Fruit fly (Drosophila melanogaster) whole organism, embryonic: ENCODE data around the gene uif.

ENCODE experiments used
- Adf1 ChIP-seq: fragments of 200-800 bp; sonication (Bioruptor generic); IDR thresholded peaks from 2 replicates; pipeline ENCODE4 v1.3.6; 2022; ENCODE audit warnings: missing biosample characterization, missing genetic modification characterization
- Atf3 ChIP-seq: fragments of 200-800 bp; sonication (Bioruptor generic); optimal IDR thresholded peaks from 3 replicates; lab custom pipeline; 2016; ENCODE audit warnings: missing biosample characterization, missing genetic modification characterization
- Atf6 ChIP-seq: fragments of 200-800 bp; sonication (Bioruptor generic); IDR thresholded peaks from 2 replicates; pipeline ENCODE4 v1.3.6; 2022; ENCODE audit warnings: missing biosample characterization, missing genetic modification characterization
- CG10147 ChIP-seq: fragments of 200-800 bp; sonication (Bioruptor generic); optimal IDR thresholded peaks from 2 replicates; lab custom pipeline; 2019; ENCODE audit warnings: missing biosample characterization, mild to moderate bottlenecking, missing genetic modification characterization, moderate library complexity
- CG10565 ChIP-seq: fragments of 200-800 bp; sonication (Bioruptor generic); optimal IDR thresholded peaks from 3 replicates; lab custom pipeline; 2016; ENCODE audit warnings: missing biosample characterization, mild to moderate bottlenecking, missing genetic modification characterization
- CG11247 ChIP-seq: fragments of 200-800 bp; sonication (Bioruptor generic); IDR thresholded peaks from 2 replicates; pipeline ENCODE4 v1.3.6; 2022; ENCODE audit warnings: missing biosample characterization, missing genetic modification characterization
- CG12104 ChIP-seq: fragments of 200-800 bp; sonication (Bioruptor generic); optimal IDR thresholded peaks from 3 replicates; lab custom pipeline; 2016; ENCODE audit warnings: missing biosample characterization, missing genetic modification characterization
- CG13296 ChIP-seq: fragments of 200-800 bp; sonication (Bioruptor generic); optimal IDR thresholded peaks from 3 replicates; lab custom pipeline; 2018; ENCODE audit warnings: missing biosample characterization, mild to moderate bottlenecking, missing genetic modification characterization
- CG14014 ChIP-seq: fragments of 200-800 bp; sonication (Bioruptor generic); IDR thresholded peaks from 2 replicates; pipeline ENCODE4 v1.3.6; 2022; ENCODE audit warnings: missing biosample characterization, missing genetic modification characterization
- CG15073 ChIP-seq: fragments of 200-800 bp; sonication (Bioruptor generic); optimal IDR thresholded peaks from 2 replicates; lab custom pipeline; 2016; ENCODE audit warnings: missing biosample characterization, missing genetic modification characterization
- CG1603 ChIP-seq: fragments of 200-800 bp; sonication (Bioruptor generic); optimal IDR thresholded peaks from 2 replicates; lab custom pipeline; 2019; ENCODE audit warnings: missing biosample characterization, mild to moderate bottlenecking, missing genetic modification characterization, moderate library complexity
- CG17328 ChIP-seq: fragments of 200-800 bp; sonication (Bioruptor generic); IDR thresholded peaks from 2 replicates; pipeline ENCODE4 v1.3.6; 2022; ENCODE audit warnings: missing biosample characterization, missing genetic modification characterization
- CG2678 ChIP-seq: fragments of 200-800 bp; sonication (Bioruptor generic); optimal IDR thresholded peaks from 3 replicates; lab custom pipeline; 2019; ENCODE audit warnings: missing biosample characterization, mild to moderate bottlenecking, missing genetic modification characterization, moderate library complexity
- CG30403 ChIP-seq: fragments of 200-800 bp; sonication (Bioruptor generic); optimal IDR thresholded peaks from 3 replicates; lab custom pipeline; 2016; ENCODE audit warnings: missing biosample characterization, missing genetic modification characterization
- CG32532 ChIP-seq: fragments of 200-800 bp; sonication (Bioruptor generic); IDR thresholded peaks from 2 replicates; pipeline ENCODE4 v1.3.6; 2022; ENCODE audit warnings: missing biosample characterization, missing genetic modification characterization
- CG32767 ChIP-seq: fragments of 200-800 bp; sonication (Bioruptor generic); IDR thresholded peaks from 2 replicates; pipeline ENCODE4 v1.3.6; 2022; ENCODE audit warnings: missing biosample characterization, missing genetic modification characterization
- CG33557 ChIP-seq: fragments of 200-800 bp; sonication (Bioruptor generic); optimal IDR thresholded peaks from 2 replicates; lab custom pipeline; 2019; ENCODE audit warnings: missing biosample characterization, mild to moderate bottlenecking, missing genetic modification characterization, moderate library complexity
- CG34376 ChIP-seq: fragments of 200-800 bp; sonication (Bioruptor generic); optimal IDR thresholded peaks from 2 replicates; lab custom pipeline; 2018; ENCODE audit warnings: missing biosample characterization, mild to moderate bottlenecking, missing genetic modification characterization
- CG4820 ChIP-seq: fragments of 200-800 bp; sonication (Bioruptor generic); optimal IDR thresholded peaks from 3 replicates; lab custom pipeline; 2016; ENCODE audit warnings: missing biosample characterization, missing genetic modification characterization
- CG6689 ChIP-seq: fragments of 200-800 bp; sonication (Bioruptor generic); IDR thresholded peaks from 2 replicates; pipeline ENCODE4 v1.3.6; 2022; ENCODE audit warnings: missing biosample characterization, missing genetic modification characterization
- CG6765 ChIP-seq: fragments of 200-800 bp; sonication (Bioruptor generic); optimal IDR thresholded peaks from 3 replicates; lab custom pipeline; 2017; ENCODE audit warnings: missing biosample characterization, mild to moderate bottlenecking, missing genetic modification characterization
- CG6854 ChIP-seq: fragments of 200-800 bp; sonication (Bioruptor generic); optimal IDR thresholded peaks from 3 replicates; lab custom pipeline; 2017; ENCODE audit warnings: missing biosample characterization, mild to moderate bottlenecking, missing genetic modification characterization
- CG7372 ChIP-seq: fragments of 200-800 bp; sonication (Bioruptor generic); IDR thresholded peaks from 2 replicates; pipeline ENCODE4 v1.3.6; 2022; ENCODE audit warnings: missing biosample characterization, missing genetic modification characterization
- CG7963 ChIP-seq: fragments of 200-800 bp; sonication (Bioruptor generic); IDR thresholded peaks from 3 replicates; pipeline ENCODE4 v1.3.6; 2022; ENCODE audit warnings: missing biosample characterization, missing genetic modification characterization; ENCODE audit not compliant: partially characterized antibody
- CG9215 ChIP-seq: fragments of 200-800 bp; sonication (Bioruptor generic); IDR thresholded peaks from 2 replicates; pipeline ENCODE4 v1.3.6; 2022; ENCODE audit warnings: missing biosample characterization, missing genetic modification characterization
- Dip3 ChIP-seq: fragments of 200-800 bp; sonication (Bioruptor generic); optimal IDR thresholded peaks from 3 replicates; lab custom pipeline; 2016; ENCODE audit warnings: missing biosample characterization, missing genetic modification characterization
- Eip74EF ChIP-seq, 2 experiments: fragments of 200-800 bp in 1 of 2; fragments of >200 bp in 1 of 2; sonication (Bioruptor generic) in 1 of 2; optimal IDR thresholded peaks; 2 replicates each; lab custom pipeline; 2017 to 2019; ENCODE audit warnings: missing biosample characterization in 2 of 2, missing genetic modification characterization in 2 of 2, mild to moderate bottlenecking in 1 of 2, moderate library complexity in 1 of 2
- Elba2 ChIP-seq: fragments of 200-800 bp; sonication (Bioruptor generic); optimal IDR thresholded peaks from 3 replicates; lab custom pipeline; 2016; ENCODE audit warnings: missing biosample characterization, missing genetic modification characterization
- HLH54F ChIP-seq: fragments of 200-800 bp; sonication (Bioruptor generic); optimal IDR thresholded peaks from 3 replicates; lab custom pipeline; 2016; ENCODE audit warnings: missing biosample characterization, missing genetic modification characterization
- Hsf ChIP-seq: fragments of 200-800 bp; sonication (Bioruptor generic); optimal IDR thresholded peaks from 3 replicates; lab custom pipeline; 2016; ENCODE audit warnings: missing biosample characterization, missing genetic modification characterization
- Ptx1 ChIP-seq: fragments of 200-800 bp; sonication (Bioruptor generic); IDR thresholded peaks from 2 replicates; pipeline ENCODE4 v1.3.6; 2022; ENCODE audit warnings: missing biosample characterization, missing genetic modification characterization
- Ravus ChIP-seq: fragments of 200-800 bp; sonication (Bioruptor generic); IDR thresholded peaks from 2 replicates; pipeline ENCODE4 v1.3.6; 2022; ENCODE audit warnings: missing biosample characterization, missing genetic modification characterization
- Sox102F ChIP-seq: fragments of 200-800 bp; sonication (Bioruptor generic); optimal IDR thresholded peaks from 2 replicates; lab custom pipeline; 2018; ENCODE audit warnings: missing biosample characterization, mild to moderate bottlenecking, missing genetic modification characterization, moderate library complexity
- Xrp1 ChIP-seq: fragments of 200-800 bp; sonication (Bioruptor generic); IDR thresholded peaks from 2 replicates; pipeline ENCODE4 v1.3.6; 2022; ENCODE audit warnings: missing biosample characterization, missing genetic modification characterization
- ato ChIP-seq: fragments of 200-800 bp; sonication (Bioruptor generic); IDR thresholded peaks from 2 replicates; pipeline ENCODE4 v1.3.6; 2022; ENCODE audit warnings: missing biosample characterization, missing genetic modification characterization; ENCODE audit not compliant: partially characterized antibody
- chinmo ChIP-seq: fragments of 200-800 bp; sonication (Bioruptor generic); IDR thresholded peaks from 4 replicates; pipeline ENCODE4 v1.3.6; 2022; ENCODE audit warnings: missing biosample characterization, missing genetic modification characterization; ENCODE audit not compliant: partially characterized antibody
- dan ChIP-seq: fragments of 200-800 bp; sonication (Bioruptor generic); IDR thresholded peaks from 2 replicates; pipeline ENCODE4 v1.3.6; 2022; ENCODE audit warnings: missing biosample characterization, missing genetic modification characterization
- en ChIP-seq: fragments of 200-800 bp; sonication (Bioruptor generic); optimal IDR thresholded peaks from 2 replicates; lab custom pipeline; 2016; ENCODE audit warnings: missing biosample characterization, missing genetic modification characterization
- fd96Cb ChIP-seq: fragments of 200-800 bp; sonication (Bioruptor generic); optimal IDR thresholded peaks from 2 replicates; lab custom pipeline; 2018; ENCODE audit warnings: missing biosample characterization, mild to moderate bottlenecking, missing genetic modification characterization, moderate library complexity
- lilli ChIP-seq: fragments of 200-800 bp; sonication (Bioruptor generic); optimal IDR thresholded peaks from 3 replicates; lab custom pipeline; 2016; ENCODE audit warnings: missing biosample characterization, missing genetic modification characterization
- mld ChIP-seq: fragments of 200-800 bp; sonication (Bioruptor generic); IDR thresholded peaks from 3 replicates; pipeline ENCODE4 v1.3.6; 2022; ENCODE audit warnings: missing biosample characterization, missing genetic modification characterization; ENCODE audit not compliant: partially characterized antibody
- oc ChIP-seq: fragments of 200-800 bp; sonication (Bioruptor generic); optimal IDR thresholded peaks from 2 replicates; lab custom pipeline; 2018; ENCODE audit warnings: missing biosample characterization, mild to moderate bottlenecking, missing genetic modification characterization, moderate library complexity
- peb ChIP-seq: fragments of 200-800 bp; sonication (Bioruptor generic); IDR thresholded peaks from 2 replicates; pipeline ENCODE4 v1.3.6; 2022; ENCODE audit warnings: missing biosample characterization, missing genetic modification characterization
- pita ChIP-seq: fragments of 200-800 bp; sonication (Bioruptor generic); optimal IDR thresholded peaks from 2 replicates; lab custom pipeline; 2017; ENCODE audit warnings: missing biosample characterization, mild to moderate bottlenecking, missing genetic modification characterization
- repo ChIP-seq: fragments of 200-800 bp; sonication (Bioruptor generic); optimal IDR thresholded peaks from 2 replicates; lab custom pipeline; 2016; ENCODE audit warnings: missing biosample characterization, missing genetic modification characterization
- rib ChIP-seq: fragments of 200-800 bp; sonication (Bioruptor generic); IDR thresholded peaks from 2 replicates; pipeline ENCODE4 v1.3.6; 2022; ENCODE audit warnings: missing biosample characterization, missing genetic modification characterization
- stc ChIP-seq: fragments of 200-800 bp; sonication (Bioruptor generic); IDR thresholded peaks from 2 replicates; pipeline ENCODE4 v1.3.6; 2022; ENCODE audit warnings: missing biosample characterization, missing genetic modification characterization
- tap ChIP-seq: fragments of 200-800 bp; optimal IDR thresholded peaks from 3 replicates; lab custom pipeline; 2019; ENCODE audit warnings: missing biosample characterization, mild to moderate bottlenecking, missing genetic modification characterization, moderate library complexity
- tx ChIP-seq: fragments of 200-800 bp; sonication (Bioruptor generic); optimal IDR thresholded peaks from 2 replicates; lab custom pipeline; 2016; ENCODE audit warnings: missing biosample characterization, missing genetic modification characterization
- vfl ChIP-seq: fragments of 200-800 bp; sonication (Bioruptor generic); optimal IDR thresholded peaks from 2 replicates; lab custom pipeline; 2016; ENCODE audit warnings: missing biosample characterization, missing genetic modification characterization

The uif gene

DNA sequence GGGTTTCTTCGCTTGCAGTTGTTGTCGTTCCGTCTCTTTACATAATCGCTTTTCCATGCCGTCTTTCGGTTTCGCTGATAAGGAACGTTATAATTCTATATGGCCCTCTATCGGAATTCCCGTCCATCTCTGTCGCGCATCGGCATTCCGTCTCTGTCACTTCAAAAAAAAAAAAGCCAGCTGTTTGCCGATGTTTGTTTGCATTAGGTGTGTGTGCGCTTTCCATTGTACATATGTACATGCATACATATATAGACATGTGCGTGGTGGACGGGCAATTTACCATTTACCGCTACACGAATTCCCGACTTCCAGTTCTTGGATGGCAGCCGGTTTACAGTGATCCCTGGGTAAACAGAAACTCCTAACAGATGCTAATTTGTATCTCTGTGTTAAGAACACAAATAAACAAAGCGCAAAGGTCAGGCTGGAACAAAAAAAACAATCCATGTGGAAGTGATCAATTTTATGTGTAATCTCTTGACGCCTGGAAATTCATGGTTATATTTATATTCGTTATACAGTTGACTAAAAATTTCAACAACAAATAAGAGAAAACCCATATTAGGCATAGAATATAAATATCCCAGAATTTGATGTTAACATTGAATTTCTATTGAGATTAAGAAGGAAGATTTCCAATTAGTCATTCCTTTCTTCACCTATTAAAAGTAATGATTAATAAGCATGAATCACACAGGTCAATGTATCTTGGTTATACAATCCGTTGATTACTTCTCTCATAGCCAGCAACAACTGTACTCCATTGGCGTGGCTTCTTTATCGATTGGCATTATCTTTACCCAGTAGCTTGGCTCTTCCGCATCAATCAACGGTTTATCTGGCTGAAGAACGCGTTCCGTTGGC, 33.1 kb upstream of the uif start (continued):
- TF ChIP-seq CG14014 (no peak), Atf3 (no peak), Elba2 (GFP tag; lab: Kevin White, UChicago) (no peak), CG32532 (GFP tag; lab: Robert Waterston, UW) (no peak), CG1603 (tag; lab: Kevin White, UChicago) (peak; percentile 44), CG7372 (GFP tag; lab: Robert Waterston, UW) (no peak), CG10565 (GFP tag; lab: Kevin White, UChicago) (no peak), en (GFP tag; lab: Kevin White, UChicago) (no peak), CG32767 (no peak), Ravus (no peak), fd96Cb (no peak), CG10147 (no peak), CG15073 (no peak), CG6854 (GFP tag; lab: Kevin White, UChicago) (peak; percentile 8), stc (GFP tag; lab: Robert Waterston, UW) (no peak), CG9215 (no peak), CG17328 (peak; percentile 42; the same call in 1 of the 2 replicates), CG11247 (GFP tag; lab: Robert Waterston, UW) (0 out of 2 replicates have a peak, but pooled peaks have one; percentile 12), CG34376 (GFP tag; lab: Kevin White, UChicago) (no peak), oc (peak; percentile 49), Dip3 (GFP tag; lab: Kevin White, UChicago) (no peak), mld (no peak), CG4820 (GFP tag; lab: Kevin White, UChicago) (no peak), tx (GFP tag; lab: Kevin White, UChicago) (no peak), lilli (GFP tag; lab: Kevin White, UChicago) (peak; percentile 24), CG2678 (peak; percentile 45), ato (GFP tag; lab: Robert Waterston, UW) (no peak), dan (GFP tag; lab: Robert Waterston, UW) (no peak), CG6765 (GFP tag; lab: Kevin White, UChicago) (no peak), Atf6 (no peak), HLH54F (peak; percentile 21), Hsf (GFP tag; lab: Kevin White, UChicago) (no peak), CG7963 (GFP tag; lab: Robert Waterston, UW) (no peak), repo (no peak), vfl (GFP tag; lab: Kevin White, UChicago) (no peak), CG6689 (GFP tag; lab: Robert Waterston, UW) (no peak), Sox102F (peak; percentile 5), CG33557 (GFP tag; lab: Kevin White, UChicago) (peak; percentile 87), Eip74EF (GFP tag; optimal IDR thresholded peaks at IDR 0.05; lab: Kevin White, UChicago) (no peak), CG30403 (GFP tag; lab: Kevin White, UChicago) (peak; percentile 28), Xrp1 (GFP tag; lab: Robert Waterston, UW) (peak; percentile 63), Ptx1 (GFP tag; lab: Robert Waterston, UW) (no peak), peb (GFP tag; lab: Robert Waterston, UW) (no peak), tap (tag; lab: Kevin White, UChicago) (no peak), rib (GFP tag; lab: Robert Waterston, UW) (peak; percentile 18; the same call in 1 of the 2 replicates), CG12104 (GFP tag; lab: Kevin White, UChicago) (no peak), Adf1 (GFP tag; lab: Robert Waterston, UW) (no peak), chinmo (GFP tag; lab: Robert Waterston, UW) (peak; percentile 85; the same call in 2 of the 4 replicates), pita (GFP tag; lab: Kevin White, UChicago) (no peak), CG13296 (GFP tag; lab: Kevin White, UChicago) (no peak)
